Worm (Caenorhabditis elegans) whole organism, L1 larva: Measurements from ENCODE around the gene clec-242.

ENCODE experiments used
- aly-2 ChIP-seq: fragments of 150-350 bp; optimal IDR thresholded peaks from 2 replicates; lab custom pipeline; 2014; ENCODE audit warnings: missing biosample characterization, missing genetic modification characterization
- jun-1 ChIP-seq: fragments of 150-350 bp; optimal IDR thresholded peaks from 2 replicates; lab custom pipeline; 2014; ENCODE audit warnings: missing biosample characterization, missing genetic modification reagents, missing genetic modification characterization
- lin-15B ChIP-seq: fragments of 150-350 bp; sonication (generic microtip); optimal IDR thresholded peaks from 3 replicates; lab custom pipeline; 2014; ENCODE audit warnings: missing biosample characterization, missing genetic modification characterization
- nhr-85 ChIP-seq: sonication (generic microtip); peaks from one replicate; lab custom pipeline; 2016; ENCODE audit warnings: missing genetic modification characterization, inconsistent platforms, missing compliant biosample characterization
- snpc-4 ChIP-seq: fragments of 150-350 bp; optimal IDR thresholded peaks from 2 replicates; lab custom pipeline; 2014; ENCODE audit warnings: missing biosample characterization, missing genetic modification characterization
- tlp-1 ChIP-seq: fragments of 150-350 bp; optimal IDR thresholded peaks from 2 replicates; lab custom pipeline; 2014; ENCODE audit warnings: missing biosample characterization, missing genetic modification characterization
- unc-62 ChIP-seq: fragments of 150-350 bp; optimal IDR thresholded peaks from 2 replicates; lab custom pipeline; 2014; ENCODE audit warnings: missing biosample characterization, missing genetic modification reagents, missing genetic modification characterization

- TF ChIP-seq nhr-85 (tag; lab: Kevin White, UChicago) (peak; percentile 11), unc-62 (GFP tag; lab: Kevin White, UChicago) (no peak), tlp-1 (tag; lab: Kevin White, UChicago) (no peak), aly-2 (tag; lab: Kevin White, UChicago) (no peak), lin-15B (tag; lab: Kevin White, UChicago) (no peak), jun-1 (tag; lab: Kevin White, UChicago) (no peak), snpc-4 (no peak)
Observed at ce11 chrV:17257637-17258036, 12.3 kb upstream of the clec-242 start.
